Worm (Caenorhabditis elegans): Measurements from ENCODE around the gene srg-50.

srg-50 gene

DNA sequence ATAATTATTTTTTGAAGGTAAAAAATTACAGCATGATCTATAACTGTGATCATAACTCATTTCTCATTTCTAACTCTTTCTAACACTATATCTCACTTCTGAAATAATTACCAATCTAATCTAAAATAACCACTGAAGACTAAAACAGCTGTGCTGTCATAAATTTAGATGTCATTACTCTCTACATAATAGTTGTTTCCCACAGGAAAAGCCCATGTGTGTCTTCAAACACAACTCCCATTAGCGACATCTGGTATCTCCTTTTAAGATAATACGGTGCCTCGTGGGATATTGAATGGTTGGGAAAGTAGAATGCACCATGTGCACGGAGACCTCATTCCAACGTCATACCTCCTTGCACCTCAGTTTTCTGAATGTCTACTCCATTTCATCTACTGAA is 9.9 kb downstream of the srg-50 start, which contains the start of gene Y43B11AL.1:
Y43B11AL.1 (plus strand) TSS at position 301 of the 400 bp plus-strand sequence.
- TF ChIP-seq F37D6.2 (tag; optimal IDR thresholded peaks at IDR 0.05), result no peak
- TF ChIP-seq hif-1 (tag; optimal IDR thresholded peaks at IDR 0.05), result no peak
- no peak for TF ChIP-seq ceh-62 (tag; optimal IDR thresholded peaks at IDR 0.05)
- no peak for TF ChIP-seq dve-1 (tag; optimal IDR thresholded peaks at IDR 0.05; ENCODE audit: insufficient read depth)
- TF ChIP-seq ces-1 (GFP tag; optimal IDR thresholded peaks at IDR 0.05), result no peak
- no peak for TF ChIP-seq lin-15B (tag; optimal IDR thresholded peaks at IDR 0.05)
- no peak for TF ChIP-seq mdt-29 (GFP tag; IDR thresholded peaks at IDR 0.05)
- no peak for TF ChIP-seq aly-2 (tag; optimal IDR thresholded peaks at IDR 0.05)
- TF ChIP-seq Y105C5A.15 (GFP tag; IDR thresholded peaks at IDR 0.05), result no peak
- no peak for TF ChIP-seq madf-9 (GFP tag; conservative IDR thresholded peaks at IDR 0.05)
- TF ChIP-seq fos-1 (tag; optimal IDR thresholded peaks at IDR 0.05), result no peak
- TF ChIP-seq ZK546.5 (tag; optimal IDR thresholded peaks at IDR 0.05), result no peak
- TF ChIP-seq snpc-1.2 (GFP tag; IDR thresholded peaks at IDR 0.05), result no peak
- TF ChIP-seq daf-19 (GFP tag; conservative IDR thresholded peaks at IDR 0.05), result no peak
- no peak for TF ChIP-seq mep-1 (tag; optimal IDR thresholded peaks at IDR 0.05)
- TF ChIP-seq nhr-6 (tag; optimal IDR thresholded peaks at IDR 0.05), result no peak
- TF ChIP-seq dmd-9 (GFP tag; IDR thresholded peaks at IDR 0.05), result no peak
- no peak for TF ChIP-seq Y5F2A.4 (GFP tag; optimal IDR thresholded peaks at IDR 0.05)
- TF ChIP-seq php-3 (GFP tag; IDR thresholded peaks at IDR 0.05), result no peak

DNA sequence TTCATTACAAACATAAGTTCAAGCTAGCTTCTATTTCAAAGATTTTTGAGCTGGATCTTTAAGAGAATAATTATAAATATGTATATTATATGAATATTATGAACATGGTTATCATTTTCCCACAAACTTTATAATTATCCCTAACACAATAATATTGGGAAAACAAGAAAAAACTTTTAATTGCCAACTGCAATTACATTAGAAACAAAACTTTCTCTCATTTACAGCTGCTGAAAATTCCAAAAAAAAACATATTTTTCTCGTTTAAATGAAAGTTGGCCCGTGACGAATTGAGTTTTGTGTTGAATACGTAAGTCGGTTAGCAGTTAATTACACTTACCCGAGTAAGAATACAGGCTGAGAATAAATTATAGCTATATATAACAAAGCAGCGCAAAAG is 12.3 kb downstream of the srg-50 start:
- TF ChIP-seq snpc-4 (tag; optimal IDR thresholded peaks at IDR 0.05), result no peak
- peak; percentile 90 for TF ChIP-seq aha-1 (tag)

DNA sequence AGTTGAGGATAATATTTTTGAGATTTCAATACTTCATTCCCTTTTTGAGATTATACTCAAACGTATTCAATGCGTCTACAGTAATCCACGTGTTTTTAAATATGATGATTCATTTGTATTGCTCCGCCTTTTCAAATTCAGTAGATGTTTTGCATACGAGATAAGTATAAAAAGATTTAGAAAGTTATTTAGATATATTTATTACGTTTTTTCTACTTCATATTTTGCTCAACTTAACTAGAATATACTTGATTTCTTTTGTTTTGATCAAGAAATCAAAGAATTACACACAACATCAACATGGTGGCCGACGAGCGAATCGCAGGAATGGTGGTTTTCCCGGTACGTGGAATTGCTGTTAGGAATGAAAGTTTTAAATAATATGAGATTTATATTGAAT is 17.3 kb downstream of the srg-50 start, which contains the start of gene srx-50:
srx-50 (plus strand) TSS at position 301 of the 400 bp plus-strand sequence.
- TF ChIP-seq ceh-32 (tag; optimal IDR thresholded peaks at IDR 0.05; ENCODE audit: poor library complexity) (no peak), lin-15B (tag; optimal IDR thresholded peaks at IDR 0.05) (no peak), cey-2 (tag; optimal IDR thresholded peaks at IDR 0.05; ENCODE audit: borderline replicate concordance, insufficient read depth) (no peak), duxl-1 (tag; optimal IDR thresholded peaks at IDR 0.05; ENCODE audit: poor library complexity) (no peak), nhr-25 (tag; optimal IDR thresholded peaks at IDR 0.05; ENCODE audit: borderline replicate concordance, insufficient read depth) (no peak), nhr-10 (tag; optimal IDR thresholded peaks at IDR 0.05) (no peak), nhr-237 (tag; optimal IDR thresholded peaks at IDR 0.05) (no peak), ZK337.2 (GFP tag; IDR thresholded peaks at IDR 0.05) (no peak), nhr-11 (tag; optimal IDR thresholded peaks at IDR 0.05) (no peak), lim-7 (GFP tag; IDR thresholded peaks at IDR 0.05) (no peak), nhr-102 (tag; optimal IDR thresholded peaks at IDR 0.05) (no peak), Y5F2A.4 (GFP tag; optimal IDR thresholded peaks at IDR 0.05) (no peak), mxl-3 (GFP tag; optimal IDR thresholded peaks at IDR 0.05) (no peak), egl-27 (tag; optimal IDR thresholded peaks at IDR 0.05) (no peak), pha-4 (GFP tag; IDR thresholded peaks at IDR 0.05) (no peak), pha-4 (tag; optimal IDR thresholded peaks at IDR 0.05) (no peak), Y105C5A.15 (GFP tag; IDR thresholded peaks at IDR 0.05) (no peak), mdt-29 (GFP tag; IDR thresholded peaks at IDR 0.05) (no peak), zip-11 (GFP tag; IDR thresholded peaks at IDR 0.05) (no peak), daf-12 (tag; optimal IDR thresholded peaks at IDR 0.05) (no peak), tra-1 (GFP tag; IDR thresholded peaks at IDR 0.05) (no peak)
